Fruit fly (Drosophila melanogaster) whole organism, prepupa: ENCODE measurements around the gene Pgant4.

Experiments used
- CG10669 ChIP-seq: fragments of 200-800 bp; sonication (Bioruptor generic); optimal IDR thresholded peaks from 3 replicates; lab custom pipeline; 2018; ENCODE audit warnings: missing biosample characterization, mild to moderate bottlenecking, missing genetic modification characterization, moderate library complexity
- CG15336 ChIP-seq: fragments of 200-800 bp; sonication (Bioruptor generic); IDR thresholded peaks from 2 replicates; pipeline ENCODE4 v1.3.6; 2022; ENCODE audit warnings: missing biosample characterization, missing genetic modification characterization
- CG3032 ChIP-seq: fragments of 200-800 bp; optimal IDR thresholded peaks from 2 replicates; lab custom pipeline; 2019; ENCODE audit warnings: missing biosample characterization, mild to moderate bottlenecking, missing genetic modification characterization, moderate library complexity
- CG32006 ChIP-seq: fragments of 200-800 bp; sonication (Bioruptor generic); optimal IDR thresholded peaks from 3 replicates; lab custom pipeline; 2017; ENCODE audit warnings: missing biosample characterization, mild to moderate bottlenecking, missing genetic modification characterization
- cyc ChIP-seq: fragments of 200-800 bp; sonication (Bioruptor generic); optimal IDR thresholded peaks from 3 replicates; lab custom pipeline; 2016; ENCODE audit warnings: missing biosample characterization, missing genetic modification characterization
- dac ChIP-seq: fragments of 200-800 bp; sonication (Bioruptor generic); optimal IDR thresholded peaks from 2 replicates; lab custom pipeline; 2017; ENCODE audit warnings: missing biosample characterization, mild to moderate bottlenecking, missing genetic modification characterization
- fd85E ChIP-seq: fragments of 200-800 bp; sonication (Bioruptor generic); optimal IDR thresholded peaks from 3 replicates; lab custom pipeline; 2016; ENCODE audit warnings: missing biosample characterization, missing genetic modification characterization
- salr ChIP-seq, 2 experiments: fragments of 200-800 bp; sonication (Bioruptor generic); optimal IDR thresholded peaks; 3 replicates each; lab custom pipeline; 2016 to 2018; ENCODE audit warnings: missing biosample characterization in 2 of 2, missing genetic modification characterization in 2 of 2, mild to moderate bottlenecking in 1 of 2

dm6 chr2L:3524729-3525181, 52.4 kb downstream of the Pgant4 start, which contains the start of gene CG8852:
- TF ChIP-seq cyc (GFP tag; lab: Kevin White, UChicago) (no peak), fd85E (no peak), CG15336 (GFP tag; lab: Robert Waterston, UW) (no peak), salr (GFP tag; optimal IDR thresholded peaks at IDR 0.05; lab: Kevin White, UChicago) (no peak), CG32006 (GFP tag; lab: Kevin White, UChicago) (no peak), dac (no peak), CG10669 (no peak), CG3032 (tag; lab: Kevin White, UChicago) (no peak)
